Worm (Caenorhabditis elegans): ENCODE results near the gene trx-3.

ce11 chrIV:4448343-4448742 is 38.5 kb upstream of the trx-3 start:
- TF ChIP-seq tab-1 (GFP tag; IDR thresholded peaks at IDR 0.05) (no peak), ztf-29 (GFP tag; IDR thresholded peaks at IDR 0.05) (no peak), cog-1 (tag; optimal IDR thresholded peaks at IDR 0.05) (no peak), klf-2 (GFP tag; conservative IDR thresholded peaks at IDR 0.05) (no peak), ztf-23 (GFP tag; IDR thresholded peaks at IDR 0.05) (no peak), T22C8.4 (GFP tag; IDR thresholded peaks at IDR 0.05) (no peak), flt-1 (GFP tag; IDR thresholded peaks at IDR 0.05) (no peak), ref-1 (GFP tag; conservative IDR thresholded peaks at IDR 0.05) (no peak)
